Fruit fly (Drosophila melanogaster): ENCODE measurements around the gene CG32264.

DNA sequence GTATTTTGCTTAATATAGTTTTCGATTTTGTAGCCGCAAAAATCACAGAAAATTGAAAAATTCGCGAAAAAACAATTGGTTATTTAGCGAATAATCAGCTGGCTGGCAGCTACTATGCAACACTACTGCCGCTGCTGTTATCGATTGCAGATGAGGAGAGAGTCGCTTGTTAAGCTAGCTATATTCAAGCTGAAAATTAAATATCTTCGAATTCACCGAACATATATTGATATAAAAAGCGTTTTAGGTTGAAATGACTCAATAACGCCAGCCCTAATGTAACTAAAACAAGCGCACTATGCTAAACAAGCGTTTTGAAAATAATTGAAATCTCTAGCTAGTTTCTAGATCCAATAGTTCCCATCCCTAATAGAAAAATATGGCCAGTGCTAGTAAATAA is at the start of gene CG32264, which contains the start of the genes ntc and IntS10:
- TF ChIP-seq D19A (tag; optimal IDR thresholded peaks at IDR 0.05), result peak; percentile 0
- peak; percentile 75 for TF ChIP-seq BEAF-32 (GFP tag; optimal IDR thresholded peaks at IDR 0.05)
- TF ChIP-seq tin (GFP tag; optimal IDR thresholded peaks at IDR 0.05), result peak; percentile 70
- no peak for TF ChIP-seq Opbp (GFP tag; IDR thresholded peaks at IDR 0.05; ENCODE audit: partially characterized antibody)
